Fruit fly (Drosophila melanogaster) whole organism, wandering third instar larva: Measurements from ENCODE around the gene CG18404.

Source experiments
- Abd-B ChIP-seq: fragments of >200 bp; optimal IDR thresholded peaks from 2 replicates; lab custom pipeline; 2017; ENCODE audit warnings: missing biosample characterization, missing genetic modification characterization
- CrebA ChIP-seq: fragments of 200-800 bp; sonication (Bioruptor generic); optimal IDR thresholded peaks from 2 replicates; lab custom pipeline; 2016; ENCODE audit warnings: missing biosample characterization, mild to moderate bottlenecking, missing genetic modification characterization, borderline replicate concordance
- Dfd ChIP-seq: fragments of >200 bp; optimal IDR thresholded peaks from 2 replicates; lab custom pipeline; 2017; ENCODE audit warnings: missing biosample characterization, missing genetic modification characterization
- GATAd ChIP-seq: sonication (Bioruptor generic); optimal IDR thresholded peaks from 2 replicates; lab custom pipeline; 2016; ENCODE audit warnings: missing biosample characterization, missing genetic modification characterization
- Hnf4 ChIP-seq: fragments of 200-800 bp; sonication (Bioruptor generic); optimal IDR thresholded peaks from 2 replicates; lab custom pipeline; 2016; ENCODE audit warnings: missing biosample characterization, mild to moderate bottlenecking, missing genetic modification characterization
- Hr78 ChIP-seq: fragments of >200 bp; optimal IDR thresholded peaks from 2 replicates; lab custom pipeline; 2017; ENCODE audit warnings: missing biosample characterization, missing genetic modification characterization
- Hr83 ChIP-seq: fragments of 200-300 bp; sonication (Bioruptor generic); optimal IDR thresholded peaks from 2 replicates; lab custom pipeline; 2016; ENCODE audit warnings: missing biosample characterization, mild to moderate bottlenecking, missing genetic modification characterization, moderate library complexity; ENCODE audit not compliant: poor library complexity, severe bottlenecking
- Jra ChIP-seq: sonication (Bioruptor generic); optimal IDR thresholded peaks from 2 replicates; lab custom pipeline; 2016; ENCODE audit warnings: missing biosample characterization, missing genetic modification characterization
- Mio ChIP-seq: sonication (Bioruptor generic); optimal IDR thresholded peaks from 2 replicates; lab custom pipeline; 2016; ENCODE audit warnings: missing biosample characterization, missing genetic modification characterization
- Myc ChIP-seq: fragments of >200 bp; optimal IDR thresholded peaks from 2 replicates; lab custom pipeline; 2017
- OdsH ChIP-seq: fragments of 200-800 bp; sonication (Bioruptor generic); optimal IDR thresholded peaks from 2 replicates; lab custom pipeline; 2016; ENCODE audit warnings: missing biosample characterization, mild to moderate bottlenecking, missing genetic modification characterization
- Rel ChIP-seq, 2 experiments: fragments of 200-800 bp; sonication (Bioruptor generic) in 1 of 2; optimal IDR thresholded peaks; 2 replicates in 1 of 2; 3 replicates in 1 of 2; lab custom pipeline; 2016 to 2019; ENCODE audit warnings: mild to moderate bottlenecking in 2 of 2, missing biosample characterization in 2 of 2, missing genetic modification characterization in 2 of 2, moderate library complexity in 1 of 2
- Vsx2 ChIP-seq: fragments of 200-300, 225-300 bp; sonication (Bioruptor generic); optimal IDR thresholded peaks from 2 replicates; lab custom pipeline; 2018; ENCODE audit warnings: missing biosample characterization, missing genetic modification characterization; ENCODE audit not compliant: partially characterized antibody
- br ChIP-seq: fragments of 200-800 bp; sonication (Bioruptor generic); optimal IDR thresholded peaks from 2 replicates; lab custom pipeline; 2016; ENCODE audit warnings: missing biosample characterization, missing genetic modification characterization
- dsf ChIP-seq: sonication (Bioruptor generic); optimal IDR thresholded peaks from 2 replicates; lab custom pipeline; 2016; ENCODE audit warnings: missing biosample characterization, missing genetic modification characterization, borderline replicate concordance
- ey ChIP-seq: fragments of 200-800 bp; sonication (Bioruptor generic); optimal IDR thresholded peaks from 2 replicates; lab custom pipeline; 2016; ENCODE audit warnings: missing biosample characterization, missing genetic modification characterization
- foxo ChIP-seq, 2 experiments: fragments of 200-800 bp; sonication (Bioruptor generic); optimal IDR thresholded peaks; 2 replicates in 1 of 2; 3 replicates in 1 of 2; lab custom pipeline; 2016 to 2017; ENCODE audit warnings: missing biosample characterization in 2 of 2, missing genetic modification characterization in 2 of 2
- h ChIP-seq: fragments of 200-800 bp; sonication (Bioruptor generic); optimal IDR thresholded peaks from 3 replicates; lab custom pipeline; 2016; ENCODE audit warnings: missing biosample characterization, mild to moderate bottlenecking, missing genetic modification characterization
- jim ChIP-seq: fragments of 175-275, 200-325 bp; sonication (Bioruptor generic); optimal IDR thresholded peaks from 2 replicates; lab custom pipeline; 2016; ENCODE audit warnings: missing biosample characterization, mild to moderate bottlenecking, missing genetic modification characterization
- sage ChIP-seq: fragments of 200-800 bp; sonication (Bioruptor generic); optimal IDR thresholded peaks from 2 replicates; lab custom pipeline; 2016; ENCODE audit warnings: missing biosample characterization, mild to moderate bottlenecking, missing genetic modification characterization
- tai ChIP-seq: sonication (Bioruptor generic); optimal IDR thresholded peaks from 2 replicates; lab custom pipeline; 2016; ENCODE audit warnings: missing biosample characterization, missing genetic modification characterization
- usp ChIP-seq: fragments of >200 bp; optimal IDR thresholded peaks from 2 replicates; lab custom pipeline; 2017; ENCODE audit warnings: missing biosample characterization, missing genetic modification characterization

Gene CG18404

dm6 chr3R:30208766-30209484 lies 44.1 kb upstream of the CG18404 start, which contains the start of gene RpS7 (continued):
- TF ChIP-seq foxo (GFP tag; optimal IDR thresholded peaks at IDR 0.05; lab: Kevin White, UChicago): peak in 1 of 2 experiments; percentile 44
- no peak for TF ChIP-seq Dfd (GFP tag; lab: Kevin White, UChicago)
- TF ChIP-seq Mio (GFP tag; lab: Kevin White, UChicago): no peak
- no peak for TF ChIP-seq tai (GFP tag; lab: Kevin White, UChicago)
- TF ChIP-seq Myc: peak; percentile 53

dm6 chr3R:30209648-30210047 lies 43.3 kb upstream of the CG18404 start, which contains the start of gene Anp:
Anp (plus strand) TSS chr3R:30209948.
- TF ChIP-seq OdsH (GFP tag; lab: Kevin White, UChicago) (no peak), GATAd (no peak), h (no peak), ey (GFP tag; lab: Kevin White, UChicago) (no peak), CrebA (GFP tag; lab: Kevin White, UChicago) (no peak), dsf (GFP tag; lab: Kevin White, UChicago) (no peak), Rel (GFP tag; optimal IDR thresholded peaks at IDR 0.05; lab: Kevin White, UChicago) (no peak), Rel (tag; optimal IDR thresholded peaks at IDR 0.05; lab: Kevin White, UChicago) (no peak), usp (GFP tag; lab: Kevin White, UChicago) (no peak), sage (no peak), Vsx2 (GFP tag; lab: Kevin White, UChicago) (no peak), Mio (GFP tag; lab: Kevin White, UChicago) (no peak), Hr78 (GFP tag; lab: Kevin White, UChicago) (no peak), Abd-B (GFP tag; lab: Kevin White, UChicago) (no peak), foxo (GFP tag; optimal IDR thresholded peaks at IDR 0.05; lab: Kevin White, UChicago) (no peak), Hr83 (GFP tag; lab: Kevin White, UChicago) (no peak), Myc (no peak), Jra (GFP tag; lab: Kevin White, UChicago) (no peak), br (GFP tag; lab: Kevin White, UChicago) (no peak)

- TF ChIP-seq foxo (GFP tag; optimal IDR thresholded peaks at IDR 0.05; lab: Kevin White, UChicago) (no peak), Rel (GFP tag; optimal IDR thresholded peaks at IDR 0.05; lab: Kevin White, UChicago) (no peak), Rel (tag; optimal IDR thresholded peaks at IDR 0.05; lab: Kevin White, UChicago) (peak; percentile 91), jim (GFP tag; lab: Kevin White, UChicago) (no peak)
These were observed 42.4 kb upstream of the CG18404 start, which contains the start of gene CecA1 for dm6 chr3R:30210560-30210959. CecA1 (plus strand) TSS chr3R:30210874.

dm6 chr3R:30211856-30212255 lies 41.1 kb upstream of the CG18404 start, which contains the start of gene CecA2:
CecA2 (plus strand) TSS chr3R:30212156.
- no peak for TF ChIP-seq Rel (GFP tag; optimal IDR thresholded peaks at IDR 0.05; lab: Kevin White, UChicago)
- TF ChIP-seq Rel (tag; optimal IDR thresholded peaks at IDR 0.05; lab: Kevin White, UChicago): peak; percentile 72
- TF ChIP-seq jim (GFP tag; lab: Kevin White, UChicago): no peak

- TF ChIP-seq Abd-B (GFP tag; lab: Kevin White, UChicago) (no peak), Rel (GFP tag; optimal IDR thresholded peaks at IDR 0.05; lab: Kevin White, UChicago) (no peak), Rel (tag; optimal IDR thresholded peaks at IDR 0.05; lab: Kevin White, UChicago) (peak; percentile 1)
These were observed 39.3 kb upstream of the CG18404 start, which contains the start of gene CecB for dm6 chr3R:30213697-30214096. CecB (minus strand) TSS chr3R:30213797.

- TF ChIP-seq Vsx2 (GFP tag; lab: Kevin White, UChicago): no peak
- TF ChIP-seq Mio (GFP tag; lab: Kevin White, UChicago): no peak
- TF ChIP-seq Dfd (GFP tag; lab: Kevin White, UChicago): no peak
- no peak for TF ChIP-seq Rel (GFP tag; optimal IDR thresholded peaks at IDR 0.05; lab: Kevin White, UChicago)
- TF ChIP-seq Rel (tag; optimal IDR thresholded peaks at IDR 0.05; lab: Kevin White, UChicago): peak; percentile 97
These were observed 38.0 kb upstream of the CG18404 start for dm6 chr3R:30215020-30215419.

dm6 chr3R:30216210-30216609 lies 36.8 kb upstream of the CG18404 start, which contains the start of gene CecC:
CecC (plus strand) TSS chr3R:30216484.
- no peak for TF ChIP-seq Hnf4
- TF ChIP-seq Rel (GFP tag; optimal IDR thresholded peaks at IDR 0.05; lab: Kevin White, UChicago): no peak
- TF ChIP-seq Rel (tag; optimal IDR thresholded peaks at IDR 0.05; lab: Kevin White, UChicago): peak; percentile 91
